Fruit fly (Drosophila melanogaster) whole organism, embryonic: ENCODE results near the gene fz.
A peak's percentile ranks its signal among the peaks of the same experiment; 100 is the strongest.

ENCODE experiments used
- B-H1 ChIP-seq: fragments of 200-800 bp; sonication (Bioruptor generic); IDR thresholded peaks from 3 replicates; pipeline ENCODE4 v1.3.6; 2022; ENCODE audit warnings: missing biosample characterization, missing genetic modification characterization
- BEAF-32 ChIP-seq: fragments of 200-800 bp; sonication (Bioruptor generic); optimal IDR thresholded peaks from 3 replicates; lab custom pipeline; 2017; ENCODE audit warnings: missing biosample characterization, missing genetic modification characterization, mild to moderate bottlenecking, moderate library complexity, missing genetic modification reagents
- CG10274 ChIP-seq: fragments of 200-800 bp; sonication (Bioruptor generic); optimal IDR thresholded peaks from 3 replicates; lab custom pipeline; 2017; ENCODE audit warnings: missing biosample characterization, mild to moderate bottlenecking, missing genetic modification characterization
- CG10321 ChIP-seq: fragments of 200-800 bp; sonication (Bioruptor generic); IDR thresholded peaks from 2 replicates; pipeline ENCODE4 v1.3.6; 2022; ENCODE audit warnings: missing biosample characterization, missing genetic modification characterization
- CG12744 ChIP-seq: fragments of 200-800 bp; sonication (Bioruptor generic); optimal IDR thresholded peaks from 2 replicates; lab custom pipeline; 2016; ENCODE audit warnings: missing biosample characterization, missing genetic modification characterization
- CG15479 ChIP-seq: fragments of 200-800 bp; sonication (Bioruptor generic); optimal IDR thresholded peaks from 3 replicates; lab custom pipeline; 2019; ENCODE audit warnings: missing biosample characterization, mild to moderate bottlenecking, missing genetic modification characterization, moderate library complexity
- CG15696 ChIP-seq: fragments of 200-800 bp; sonication (Bioruptor generic); optimal IDR thresholded peaks from 2 replicates; lab custom pipeline; 2019; ENCODE audit warnings: missing biosample characterization, mild to moderate bottlenecking, missing genetic modification characterization, moderate library complexity
- CG1602 ChIP-seq: fragments of 200-800 bp; sonication (Bioruptor generic); optimal IDR thresholded peaks from 3 replicates; lab custom pipeline; 2016; ENCODE audit warnings: missing biosample characterization, missing genetic modification characterization
- CG16863 ChIP-seq: fragments of 200-800 bp; sonication (Bioruptor generic); optimal IDR thresholded peaks from 3 replicates; lab custom pipeline; 2016; ENCODE audit warnings: missing biosample characterization, missing genetic modification characterization
- CG17186 ChIP-seq: fragments of 200-800 bp; sonication (Bioruptor generic); optimal IDR thresholded peaks from 3 replicates; lab custom pipeline; 2017; ENCODE audit warnings: missing biosample characterization, missing genetic modification reagents, missing genetic modification characterization
- CG18011 ChIP-seq: fragments of 200-800 bp; sonication (Bioruptor generic); optimal IDR thresholded peaks from 2 replicates; lab custom pipeline; 2017; ENCODE audit warnings: missing biosample characterization, missing genetic modification characterization, mild to moderate bottlenecking, moderate library complexity, missing genotype
- CG18599 ChIP-seq: fragments of 200-800 bp; sonication (Bioruptor generic); optimal IDR thresholded peaks from 3 replicates; lab custom pipeline; 2017; ENCODE audit warnings: missing biosample characterization, missing genetic modification characterization, mild to moderate bottlenecking, moderate library complexity, missing genetic modification reagents
- CG18619 ChIP-seq: fragments of 200-800 bp; sonication (Bioruptor generic); optimal IDR thresholded peaks from 3 replicates; lab custom pipeline; 2017; ENCODE audit warnings: missing biosample characterization, mild to moderate bottlenecking, missing genetic modification characterization
- CG2116 ChIP-seq: fragments of 200-800 bp; sonication (Bioruptor generic); optimal IDR thresholded peaks from 3 replicates; lab custom pipeline; 2018; ENCODE audit warnings: missing biosample characterization, mild to moderate bottlenecking, missing genetic modification characterization
- CG3838 ChIP-seq: fragments of 200-800 bp; sonication (Bioruptor generic); optimal IDR thresholded peaks from 3 replicates; lab custom pipeline; 2016; ENCODE audit warnings: missing biosample characterization, missing genetic modification characterization
- CG4360 ChIP-seq: fragments of 200-800 bp; sonication (Bioruptor generic); IDR thresholded peaks from 2 replicates; pipeline ENCODE4 v1.3.6; 2022; ENCODE audit warnings: missing biosample characterization, missing genetic modification characterization
- CG4617 ChIP-seq: fragments of 200-800 bp; sonication (Bioruptor generic); optimal IDR thresholded peaks from 3 replicates; lab custom pipeline; 2016; ENCODE audit warnings: missing biosample characterization, missing genetic modification characterization, borderline replicate concordance
- CG7963 ChIP-seq: fragments of 200-800 bp; sonication (Bioruptor generic); IDR thresholded peaks from 3 replicates; pipeline ENCODE4 v1.3.6; 2022; ENCODE audit warnings: missing biosample characterization, missing genetic modification characterization; ENCODE audit not compliant: partially characterized antibody
- CG9817 ChIP-seq: fragments of 200-800 bp; sonication (Bioruptor generic); optimal IDR thresholded peaks from 2 replicates; lab custom pipeline; 2018; ENCODE audit warnings: missing biosample characterization, mild to moderate bottlenecking, missing genetic modification characterization, moderate library complexity
- CG9876 ChIP-seq: fragments of 200-800 bp; sonication (Bioruptor generic); optimal IDR thresholded peaks from 2 replicates; lab custom pipeline; 2016; ENCODE audit warnings: missing biosample characterization, missing genetic modification characterization
- CkIIα-i1 ChIP-seq: fragments of 200-800 bp; sonication (Bioruptor generic); IDR thresholded peaks from 2 replicates; pipeline ENCODE4 v1.3.6; 2022; ENCODE audit warnings: missing biosample characterization, missing genetic modification characterization
- D19B ChIP-seq: fragments of 200-800 bp; sonication (Bioruptor generic); optimal IDR thresholded peaks from 2 replicates; lab custom pipeline; 2017; ENCODE audit warnings: missing biosample characterization, mild to moderate bottlenecking, missing genetic modification characterization
- Dbx ChIP-seq: fragments of 200-800 bp; sonication (Bioruptor generic); IDR thresholded peaks from 3 replicates; pipeline ENCODE4 v1.3.6; 2022; ENCODE audit warnings: missing biosample characterization, missing genetic modification characterization
- Deaf1 ChIP-seq: fragments of 200-800 bp; optimal IDR thresholded peaks from 3 replicates; lab custom pipeline; 2019; ENCODE audit warnings: missing biosample characterization, mild to moderate bottlenecking, missing genetic modification characterization, moderate library complexity
- HLH3B ChIP-seq: fragments of 200-800 bp; sonication (Bioruptor generic); IDR thresholded peaks from 2 replicates; pipeline ENCODE4 v1.3.6; 2022; ENCODE audit warnings: missing biosample characterization, missing genetic modification characterization
- Hr78 ChIP-seq, 2 experiments: fragments of 200-800 bp in 1 of 2; fragments of >200 bp in 1 of 2; sonication (Bioruptor generic) in 1 of 2; optimal IDR thresholded peaks; 2 replicates each; lab custom pipeline; 2017 to 2019; ENCODE audit warnings: missing biosample characterization in 2 of 2, missing genetic modification characterization in 2 of 2, mild to moderate bottlenecking in 1 of 2, moderate library complexity in 1 of 2
- NC2β ChIP-seq: fragments of 200-800 bp; sonication (Bioruptor generic); optimal IDR thresholded peaks from 2 replicates; lab custom pipeline; 2016; ENCODE audit warnings: missing biosample characterization, missing genetic modification characterization
- TFAM ChIP-seq: fragments of 200-800 bp; sonication (Bioruptor generic); optimal IDR thresholded peaks from 2 replicates; lab custom pipeline; 2017; ENCODE audit warnings: missing biosample characterization, missing genetic modification characterization, inconsistent platforms
- az2 ChIP-seq: fragments of 200-800 bp; sonication (Bioruptor generic); optimal IDR thresholded peaks from 3 replicates; lab custom pipeline; 2016; ENCODE audit warnings: missing biosample characterization, missing genetic modification characterization
- bowl ChIP-seq: fragments of 200-800 bp; sonication (Bioruptor generic); IDR thresholded peaks from 2 replicates; pipeline ENCODE4 v1.3.6; 2022; ENCODE audit warnings: missing biosample characterization, missing genetic modification characterization
- btn ChIP-seq: fragments of 200-800 bp; sonication (Bioruptor generic); optimal IDR thresholded peaks from 2 replicates; lab custom pipeline; 2016; ENCODE audit warnings: missing biosample characterization, missing genetic modification characterization
- chm ChIP-seq: fragments of 200-800 bp; sonication (Bioruptor generic); IDR thresholded peaks from 2 replicates; pipeline ENCODE4 v1.3.6; 2022; ENCODE audit warnings: missing biosample characterization, missing genetic modification characterization
- crc ChIP-seq: fragments of 200-800 bp; sonication (Bioruptor generic); optimal IDR thresholded peaks from 2 replicates; lab custom pipeline; 2016; ENCODE audit warnings: missing biosample characterization, missing genetic modification characterization
- da ChIP-seq: fragments of 200-800 bp; sonication (Bioruptor generic); optimal IDR thresholded peaks from 2 replicates; lab custom pipeline; 2016; ENCODE audit warnings: missing biosample characterization, missing genetic modification characterization
- esg ChIP-seq: fragments of 200-800 bp; sonication (Bioruptor generic); conservative IDR thresholded peaks from 2 replicates; pipeline ENCODE4 v1.3.6; 2022; ENCODE audit warnings: missing biosample characterization, missing genetic modification characterization
- eve ChIP-seq, 2 experiments: fragments of >200 bp; optimal IDR thresholded peaks; 2 replicates each; lab custom pipeline; 2017; ENCODE audit warnings: missing biosample characterization in 2 of 2, missing genetic modification characterization in 2 of 2
- hb ChIP-seq: fragments of 200-800 bp; sonication (Bioruptor generic); IDR thresholded peaks from 3 replicates; pipeline ENCODE4 v1.3.6; 2022; ENCODE audit warnings: missing biosample characterization, missing genetic modification characterization; ENCODE audit not compliant: partially characterized antibody
- kay ChIP-seq: fragments of 200-800 bp; sonication (Bioruptor generic); optimal IDR thresholded peaks from 2 replicates; lab custom pipeline; 2016; ENCODE audit warnings: missing biosample characterization, missing genetic modification characterization
- lbe ChIP-seq: fragments of 200-800 bp; sonication (Bioruptor generic); optimal IDR thresholded peaks from 2 replicates; lab custom pipeline; 2016; ENCODE audit warnings: missing biosample characterization, mild to moderate bottlenecking, missing genetic modification characterization
- lmd ChIP-seq: fragments of 200-800 bp; sonication (Bioruptor generic); IDR thresholded peaks from 2 replicates; pipeline ENCODE4 v1.3.6; 2022; ENCODE audit warnings: missing biosample characterization, missing genetic modification characterization
- luna ChIP-seq: fragments of 200-800 bp; sonication (Bioruptor generic); optimal IDR thresholded peaks from 2 replicates; lab custom pipeline; 2016; ENCODE audit warnings: missing biosample characterization, missing genetic modification characterization
- nmo ChIP-seq: fragments of 200-800 bp; sonication (Bioruptor generic); optimal IDR thresholded peaks from 2 replicates; lab custom pipeline; 2018; ENCODE audit warnings: missing biosample characterization, mild to moderate bottlenecking, missing genetic modification characterization, moderate library complexity
- p53 ChIP-seq: fragments of 200-800 bp; sonication (Bioruptor generic); optimal IDR thresholded peaks from 2 replicates; lab custom pipeline; 2016; ENCODE audit warnings: missing biosample characterization, missing genetic modification characterization
- pita ChIP-seq: fragments of 200-800 bp; sonication (Bioruptor generic); optimal IDR thresholded peaks from 2 replicates; lab custom pipeline; 2017; ENCODE audit warnings: missing biosample characterization, mild to moderate bottlenecking, missing genetic modification characterization
- pros ChIP-seq: fragments of 200-800 bp; sonication (Bioruptor generic); optimal IDR thresholded peaks from 3 replicates; lab custom pipeline; 2019; ENCODE audit warnings: missing biosample characterization, mild to moderate bottlenecking, missing genetic modification characterization, moderate library complexity
- psq ChIP-seq: fragments of 200-800 bp; sonication (Bioruptor generic); optimal IDR thresholded peaks from 2 replicates; lab custom pipeline; 2017; ENCODE audit warnings: missing biosample characterization, missing genetic modification characterization
- schlank ChIP-seq: fragments of 200-800 bp; sonication (Bioruptor generic); optimal IDR thresholded peaks from 2 replicates; lab custom pipeline; 2018; ENCODE audit warnings: missing biosample characterization, mild to moderate bottlenecking, missing genetic modification characterization
- slou ChIP-seq: fragments of 200-800 bp; sonication (Bioruptor generic); optimal IDR thresholded peaks from 3 replicates; lab custom pipeline; 2016; ENCODE audit warnings: missing biosample characterization, missing genetic modification characterization
- sob ChIP-seq: fragments of 200-800 bp; sonication (Bioruptor generic); IDR thresholded peaks from 2 replicates; pipeline ENCODE4 v1.3.6; 2022; ENCODE audit warnings: missing biosample characterization, missing genetic modification characterization
- tio ChIP-seq: fragments of 200-800 bp; sonication (Bioruptor generic); optimal IDR thresholded peaks from 2 replicates; lab custom pipeline; 2017; ENCODE audit warnings: missing biosample characterization, missing genetic modification characterization, inconsistent platforms
- tna ChIP-seq: fragments of 200-800 bp; sonication (Bioruptor generic); IDR thresholded peaks from 2 replicates; pipeline ENCODE4 v1.3.6; 2022; ENCODE audit warnings: missing biosample characterization, missing genetic modification characterization; ENCODE audit not compliant: partially characterized antibody

fz gene

dm6 chr3L:14338886-14339285, 64.7 kb downstream of the fz start (continued):
- peak; percentile 20 for TF ChIP-seq CG15696 (tag; lab: Kevin White, UChicago)
- TF ChIP-seq da (GFP tag; lab: Kevin White, UChicago), result no peak
- TF ChIP-seq eve (GFP tag; optimal IDR thresholded peaks at IDR 0.05; lab: Kevin White, UChicago), result peak in 1 of 2 experiments; percentile 50
- no peak for TF ChIP-seq luna (GFP tag; lab: Kevin White, UChicago)
- TF ChIP-seq hb (GFP tag; lab: Robert Waterston, UW), result no peak
- peak; percentile 64 for TF ChIP-seq lmd (GFP tag; lab: Robert Waterston, UW)
- TF ChIP-seq CG12744 (GFP tag; lab: Kevin White, UChicago), result no peak
- no peak for TF ChIP-seq tna (GFP tag; lab: Robert Waterston, UW)
- peak; percentile 32 for TF ChIP-seq CG15479 (GFP tag; lab: Kevin White, UChicago)
- TF ChIP-seq TFAM (GFP tag; lab: Kevin White, UChicago), result no peak
- peak; percentile 41 for TF ChIP-seq CG9817
- TF ChIP-seq pros (GFP tag; lab: Kevin White, UChicago), result no peak
- TF ChIP-seq Hr78 (GFP tag; optimal IDR thresholded peaks at IDR 0.05; lab: Kevin White, UChicago), result no peak
- no peak for TF ChIP-seq CG18011 (GFP tag; lab: Kevin White, UChicago)
- TF ChIP-seq CG18619 (GFP tag; lab: Kevin White, UChicago), result peak; percentile 45
- TF ChIP-seq schlank (tag; lab: Kevin White, UChicago), result no peak
- TF ChIP-seq CG2116 (GFP tag; lab: Kevin White, UChicago), result peak; percentile 20
- no peak for TF ChIP-seq Deaf1 (tag; lab: Kevin White, UChicago)
- TF ChIP-seq CG17186, result no peak
- peak; percentile 71 for TF ChIP-seq az2 (GFP tag; lab: Kevin White, UChicago)
- peak; percentile 42 for TF ChIP-seq CG10274 (GFP tag; lab: Kevin White, UChicago)
- TF ChIP-seq tio (GFP tag; lab: Kevin White, UChicago), result peak; percentile 38
- TF ChIP-seq NC2β, result peak; percentile 47
- peak; percentile 36 for TF ChIP-seq p53 (GFP tag; lab: Kevin White, UChicago)
- TF ChIP-seq B-H1 (GFP tag; lab: Robert Waterston, UW), result peak; percentile 29; the same call in 1 of the 3 replicates
- TF ChIP-seq Dbx (GFP tag; lab: Robert Waterston, UW), result 0 out of 3 replicates have a peak, but pooled peaks have one; percentile 34
- TF ChIP-seq CG16863 (GFP tag; lab: Kevin White, UChicago), result peak; percentile 62
- TF ChIP-seq CG4360 (GFP tag; lab: Robert Waterston, UW), result peak; percentile 37; the same call in 1 of the 2 replicates
- no peak for TF ChIP-seq lbe (GFP tag; lab: Kevin White, UChicago)
- TF ChIP-seq HLH3B (GFP tag; lab: Robert Waterston, UW), result peak; percentile 57
- TF ChIP-seq nmo (GFP tag; lab: Kevin White, UChicago), result peak; percentile 78
- TF ChIP-seq crc (GFP tag; lab: Kevin White, UChicago), result peak; percentile 47
- TF ChIP-seq slou (GFP tag; lab: Kevin White, UChicago), result no peak
- peak; percentile 53 for TF ChIP-seq CG9876 (GFP tag; lab: Kevin White, UChicago)
- 0 out of 2 replicates have a peak, but pooled peaks have one; percentile 16 for TF ChIP-seq esg (GFP tag; lab: Robert Waterston, UW)
- TF ChIP-seq BEAF-32, result no peak
- TF ChIP-seq btn (GFP tag; lab: Kevin White, UChicago), result peak; percentile 38
- peak; percentile 8 for TF ChIP-seq D19B (GFP tag; lab: Kevin White, UChicago)
- TF ChIP-seq CG18599 (GFP tag; lab: Kevin White, UChicago), result peak; percentile 72
- TF ChIP-seq CkIIα-i1 (GFP tag; lab: Robert Waterston, UW), result no peak
- TF ChIP-seq psq, result no peak
- TF ChIP-seq kay, result no peak
- no peak for TF ChIP-seq bowl
- TF ChIP-seq CG3838 (GFP tag; lab: Kevin White, UChicago), result no peak
- no peak for TF ChIP-seq CG10321 (GFP tag; lab: Robert Waterston, UW)
- TF ChIP-seq sob (GFP tag; lab: Robert Waterston, UW), result peak; percentile 62
- peak; percentile 58; the same call in 1 of the 2 replicates for TF ChIP-seq chm (GFP tag; lab: Robert Waterston, UW)
- TF ChIP-seq CG7963, result no peak
- no peak for TF ChIP-seq pita (GFP tag; lab: Kevin White, UChicago)
- peak; percentile 57 for TF ChIP-seq CG1602
- TF ChIP-seq CG4617, result no peak
